Worm (Caenorhabditis elegans): ENCODE measurements around the gene srw-122.

DNA sequence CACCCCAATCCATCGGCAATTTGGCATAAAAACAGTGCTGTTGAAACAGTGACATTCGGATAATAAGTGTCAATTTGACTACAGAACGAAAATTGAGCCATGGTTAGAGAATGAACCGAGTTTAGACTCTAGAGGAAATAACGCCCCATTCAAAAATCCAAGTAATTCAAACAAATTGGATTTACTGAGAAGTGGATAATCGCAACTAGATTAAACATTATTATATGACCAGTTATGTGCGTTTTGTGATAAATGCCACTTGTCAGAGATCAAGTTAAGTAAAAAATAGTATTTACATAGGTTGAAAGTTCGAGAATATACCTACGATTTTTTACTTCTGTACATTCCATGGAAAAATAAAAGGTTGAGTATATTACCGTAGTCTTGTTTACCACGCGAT lies 33.3 kb upstream of the srw-122 start, which contains the start of gene srw-139:
- TF ChIP-seq him-1 (tag; optimal IDR thresholded peaks at IDR 0.05) (no peak), dao-5 (tag; optimal IDR thresholded peaks at IDR 0.05) (no peak), W03F9.2 (tag; optimal IDR thresholded peaks at IDR 0.05) (no peak)
